Worm (Caenorhabditis elegans) whole organism, late embryonic: Measurements from ENCODE around the gene nlp-23.

Source experiments
- F13H6.1 ChIP-seq: sonication (generic microtip); optimal IDR thresholded peaks from 2 replicates; lab custom pipeline; 2016; ENCODE audit warnings: missing genetic modification characterization, missing compliant biosample characterization
- K02D7.2 ChIP-seq: sonication (generic microtip); optimal IDR thresholded peaks from 2 replicates; lab custom pipeline; 2017; ENCODE audit warnings: mild to moderate bottlenecking, missing genetic modification characterization, missing compliant biosample characterization
- K09A11.1 ChIP-seq: sonication (generic microtip); optimal IDR thresholded peaks from 2 replicates; lab custom pipeline; 2017; ENCODE audit warnings: antibody characterized with exemption, mild to moderate bottlenecking, missing genetic modification characterization, missing compliant biosample characterization; ENCODE audit not compliant: insufficient read depth
- ahr-1 ChIP-seq: sonication (generic microtip); optimal IDR thresholded peaks from 2 replicates; lab custom pipeline; 2016; ENCODE audit warnings: missing genetic modification characterization, missing compliant biosample characterization
- ama-1 ChIP-seq: fragments of 150-350 bp; optimal IDR thresholded peaks from 2 replicates; lab custom pipeline; 2014
- ceh-18 ChIP-seq: sonication (generic microtip); optimal IDR thresholded peaks from 2 replicates; lab custom pipeline; 2016; ENCODE audit warnings: missing genetic modification characterization, missing compliant biosample characterization
- ceh-22 ChIP-seq: sonication (generic microtip); optimal IDR thresholded peaks from 2 replicates; lab custom pipeline; 2017; ENCODE audit warnings: missing biosample characterization, missing genetic modification characterization
- ceh-24 ChIP-seq: sonication (generic microtip); optimal IDR thresholded peaks from 2 replicates; lab custom pipeline; 2016; ENCODE audit warnings: mild to moderate bottlenecking, missing genetic modification characterization, missing compliant biosample characterization
- ceh-34 ChIP-seq: sonication (generic microtip); optimal IDR thresholded peaks from 2 replicates; lab custom pipeline; 2016; ENCODE audit warnings: mild to moderate bottlenecking, missing genetic modification characterization, missing compliant biosample characterization
- ceh-45 ChIP-seq: fragments of 200-800 bp; sonication (Bioruptor generic); IDR thresholded peaks from 2 replicates; pipeline ENCODE4 v1.3.6; 2022; ENCODE audit warnings: missing genetic modification reagents, missing genetic modification characterization, missing compliant biosample characterization
- ceh-6 ChIP-seq: fragments of 200-800 bp; sonication (Bioruptor generic); optimal IDR thresholded peaks from 2 replicates; lab custom pipeline; 2018; ENCODE audit warnings: mild to moderate bottlenecking, missing genetic modification characterization, missing compliant biosample characterization
- ceh-9 ChIP-seq: sonication (generic microtip); optimal IDR thresholded peaks from 2 replicates; lab custom pipeline; 2016; ENCODE audit warnings: mild to moderate bottlenecking, missing genetic modification characterization, inconsistent platforms, missing compliant biosample characterization
- dmd-4 ChIP-seq: sonication (generic microtip); optimal IDR thresholded peaks from 2 replicates; lab custom pipeline; 2016; ENCODE audit warnings: borderline replicate concordance, missing genetic modification characterization, missing compliant biosample characterization
- elt-2 ChIP-seq: sonication (generic microtip); optimal IDR thresholded peaks from 2 replicates; lab custom pipeline; 2016; ENCODE audit warnings: missing genetic modification reagents, missing genetic modification characterization, missing compliant biosample characterization
- ets-4 ChIP-seq: sonication (generic microtip); optimal IDR thresholded peaks from 2 replicates; lab custom pipeline; 2016; ENCODE audit warnings: missing genetic modification characterization, missing compliant biosample characterization
- eyg-1 ChIP-seq: sonication (generic microtip); optimal IDR thresholded peaks from 2 replicates; lab custom pipeline; 2016; ENCODE audit warnings: missing genotype, missing genetic modification characterization, missing compliant biosample characterization
- fax-1 ChIP-seq: sonication (generic microtip); optimal IDR thresholded peaks from 2 replicates; lab custom pipeline; 2016; ENCODE audit warnings: missing genotype, missing genetic modification characterization, missing compliant biosample characterization
- fkh-10 ChIP-seq: fragments of 150-350 bp; optimal IDR thresholded peaks from 2 replicates; lab custom pipeline; 2014; ENCODE audit warnings: missing biosample characterization, missing genetic modification reagents, missing genetic modification characterization
- gmeb-2 ChIP-seq: sonication (generic microtip); optimal IDR thresholded peaks from 2 replicates; lab custom pipeline; 2016; ENCODE audit warnings: missing genetic modification characterization, inconsistent platforms, missing compliant biosample characterization
- hlh-13 ChIP-seq: fragments of 200-800 bp; sonication (Bioruptor generic); optimal IDR thresholded peaks from 2 replicates; lab custom pipeline; 2018; ENCODE audit warnings: mild to moderate bottlenecking, missing genetic modification characterization, missing compliant biosample characterization
- hlh-15 ChIP-seq: sonication (generic microtip); optimal IDR thresholded peaks from 2 replicates; lab custom pipeline; 2016; ENCODE audit warnings: missing genetic modification characterization, missing compliant biosample characterization
- hlh-30 ChIP-seq: sonication (generic microtip); optimal IDR thresholded peaks from 2 replicates; lab custom pipeline; 2017; ENCODE audit warnings: antibody characterized with exemption, missing genetic modification characterization, missing compliant biosample characterization; ENCODE audit not compliant: insufficient read depth
- hlh-8 ChIP-seq: sonication (generic microtip); optimal IDR thresholded peaks from 2 replicates; lab custom pipeline; 2016; ENCODE audit warnings: missing genotype, missing genetic modification characterization, missing compliant biosample characterization
- madf-2 ChIP-seq: sonication (generic microtip); optimal IDR thresholded peaks from 2 replicates; lab custom pipeline; 2017; ENCODE audit warnings: missing genetic modification characterization, missing compliant biosample characterization
- nhr-11 ChIP-seq: fragments of 150-350 bp; optimal IDR thresholded peaks from 2 replicates; lab custom pipeline; 2014; ENCODE audit warnings: missing biosample characterization, missing genetic modification characterization
- nhr-232 ChIP-seq: sonication (generic microtip); optimal IDR thresholded peaks from 2 replicates; lab custom pipeline; 2016; ENCODE audit warnings: missing genetic modification characterization, missing compliant biosample characterization
- pag-3 ChIP-seq: sonication (generic microtip); optimal IDR thresholded peaks from 2 replicates; lab custom pipeline; 2016; ENCODE audit warnings: missing compliant biosample characterization, missing genetic modification characterization, borderline replicate concordance
- pat-9 ChIP-seq: fragments of 200-800 bp; sonication (Bioruptor generic); optimal IDR thresholded peaks from 2 replicates; lab custom pipeline; 2018; ENCODE audit warnings: mild to moderate bottlenecking, missing genetic modification characterization, moderate library complexity, missing compliant biosample characterization
- pha-2 ChIP-seq: sonication (generic microtip); optimal IDR thresholded peaks from 2 replicates; lab custom pipeline; 2017; ENCODE audit warnings: mild to moderate bottlenecking, missing genetic modification characterization, missing compliant biosample characterization
- ref-2 ChIP-seq: sonication (generic microtip); optimal IDR thresholded peaks from 2 replicates; lab custom pipeline; 2016; ENCODE audit warnings: missing genetic modification characterization, missing compliant biosample characterization
- sox-2 ChIP-seq: fragments of 200-800 bp; sonication (Bioruptor generic); IDR thresholded peaks from 2 replicates; pipeline ENCODE4 v1.3.6; 2022; ENCODE audit warnings: missing genetic modification reagents, missing genetic modification characterization, missing compliant biosample characterization
- tbx-2 ChIP-seq: sonication (generic microtip); optimal IDR thresholded peaks from 2 replicates; lab custom pipeline; 2016; ENCODE audit warnings: missing genetic modification characterization, missing compliant biosample characterization
- ttx-3 ChIP-seq: sonication (generic microtip); optimal IDR thresholded peaks from 2 replicates; lab custom pipeline; 2016; ENCODE audit warnings: missing genetic modification reagents, missing genetic modification characterization, missing compliant biosample characterization
- unc-3 ChIP-seq, 2 experiments: fragments of 200-800 bp in 1 of 2; sonication (Bioruptor generic) in 1 of 2; sonication (generic microtip) in 1 of 2; conservative IDR thresholded peaks in 1 of 2; optimal IDR thresholded peaks in 1 of 2; 2 replicates each; pipeline versions ENCODE4 v1.3.6 to Lab custom; 2016 to 2022; ENCODE audit warnings: missing compliant biosample characterization in 2 of 2, missing genetic modification characterization in 2 of 2, missing genetic modification reagents in 1 of 2
- unc-86 ChIP-seq: sonication (generic microtip); optimal IDR thresholded peaks from 2 replicates; lab custom pipeline; 2016; ENCODE audit warnings: missing genetic modification characterization, missing compliant biosample characterization

The nlp-23 gene

ce11 chrX:2335384-2335783, 7.4 kb downstream of the nlp-23 start, which contains the start of gene T01B6.1:
Gene T01B6.1 (plus strand): TSS chrX:2335684.
- TF ChIP-seq ceh-6 (no peak), hlh-15 (no peak), ahr-1 (tag; lab: Kevin White, UChicago) (no peak)

ce11 chrX:2330494-2330893, 12.3 kb downstream of the nlp-23 start:
- TF ChIP-seq ceh-22 (tag; lab: Kevin White, UChicago) (no peak), ref-2 (tag; lab: Kevin White, UChicago) (peak; percentile 42), ets-4 (no peak), F13H6.1 (tag; lab: Kevin White, UChicago) (no peak)

ce11 chrX:2328873-2329272, 13.9 kb downstream of the nlp-23 start:
- TF ChIP-seq tbx-2 (tag; lab: Kevin White, UChicago), result peak; percentile 16
- TF ChIP-seq ama-1 (lab: Kevin White, UChicago), result peak; percentile 69
- peak; percentile 12 for TF ChIP-seq elt-2 (tag; lab: Kevin White, UChicago)
- no peak for TF ChIP-seq ceh-18

ce11 chrX:2321758-2322157, 21.0 kb downstream of the nlp-23 start:
- TF ChIP-seq hlh-30 (tag; lab: Kevin White, UChicago) (peak; percentile 34), ceh-6 (peak; percentile 14), pat-9 (tag; lab: Kevin White, UChicago) (peak; percentile 39), K02D7.2 (no peak)
- TF ChIP-seq, all 69 proteins: peak for 3

ce11 chrX:2320539-2320938, 22.2 kb downstream of the nlp-23 start:
- no peak for TF ChIP-seq tbx-2 (tag; lab: Kevin White, UChicago)
- TF ChIP-seq elt-2 (tag; lab: Kevin White, UChicago), result peak; percentile 28
- TF ChIP-seq, all 69 proteins: peak for 1

- TF ChIP-seq ref-2 (tag; lab: Kevin White, UChicago) (no peak), ceh-9 (tag; lab: Kevin White, UChicago) (no peak), gmeb-2 (tag; lab: Kevin White, UChicago) (no peak)
These were observed 23.5 kb downstream of the nlp-23 start, which contains the start of gene aakg-4 for ce11 chrX:2319238-2319637. Gene aakg-4 (minus strand): TSS chrX:2319338.

ce11 chrX:2317480-2317879, 25.3 kb downstream of the nlp-23 start:
- TF ChIP-seq pha-2 (tag; lab: Kevin White, UChicago), result no peak
- TF ChIP-seq pag-3 (tag; lab: Kevin White, UChicago), result no peak
- no peak for TF ChIP-seq unc-86 (tag; lab: Kevin White, UChicago)
- no peak for TF ChIP-seq eyg-1 (tag; lab: Kevin White, UChicago)
- TF ChIP-seq F13H6.1 (tag; lab: Kevin White, UChicago), result no peak
- TF ChIP-seq hlh-15, result no peak
- TF ChIP-seq ceh-34 (tag; lab: Kevin White, UChicago), result no peak
- no peak for TF ChIP-seq fkh-10
- no peak for TF ChIP-seq ceh-24
- TF ChIP-seq sox-2, result no peak
- no peak for TF ChIP-seq fax-1

- TF ChIP-seq nhr-11 (tag; lab: Kevin White, UChicago) (no peak), ref-2 (tag; lab: Kevin White, UChicago) (no peak), sox-2 (no peak), fax-1 (no peak), madf-2 (tag; lab: Kevin White, UChicago) (no peak), ttx-3 (tag; lab: Kevin White, UChicago) (no peak), ceh-45 (GFP tag; lab: Robert Waterston, UW) (no peak), nhr-232 (tag; lab: Kevin White, UChicago) (no peak), K09A11.1 (tag; lab: Kevin White, UChicago) (no peak), K02D7.2 (no peak), hlh-8 (tag; lab: Kevin White, UChicago) (no peak), elt-2 (tag; lab: Kevin White, UChicago) (no peak), hlh-13 (GFP tag; lab: Kevin White, UChicago) (no peak), ahr-1 (tag; lab: Kevin White, UChicago) (no peak), pat-9 (tag; lab: Kevin White, UChicago) (no peak), unc-3 (GFP tag; conservative IDR thresholded peaks at IDR 0.05; lab: Robert Waterston, UW) (no peak), unc-3 (tag; optimal IDR thresholded peaks at IDR 0.05; lab: Kevin White, UChicago) (no peak), dmd-4 (no peak), ceh-34 (tag; lab: Kevin White, UChicago) (no peak)
These were observed 25.9 kb downstream of the nlp-23 start for ce11 chrX:2316859-2317258.
